Fruit fly (Drosophila melanogaster) whole organism, embryonic: ENCODE data around the gene CG17349.
A peak's percentile ranks its signal among the peaks of the same experiment; 100 is the strongest.

Experiments used
- Awh ChIP-seq: fragments of 200-800 bp; sonication (Bioruptor generic); IDR thresholded peaks from 2 replicates; pipeline ENCODE4, ENCODE4 v1.3.6; 2022; ENCODE audit warnings: missing biosample characterization, missing genetic modification characterization
- CG10147 ChIP-seq: fragments of 200-800 bp; sonication (Bioruptor generic); optimal IDR thresholded peaks from 2 replicates; lab custom pipeline; 2019; ENCODE audit warnings: missing biosample characterization, mild to moderate bottlenecking, missing genetic modification characterization, moderate library complexity
- CG10209 ChIP-seq: fragments of 200-800 bp; sonication (Bioruptor generic); optimal IDR thresholded peaks from 3 replicates; lab custom pipeline; 2017; ENCODE audit warnings: missing biosample characterization, mild to moderate bottlenecking, missing genetic modification characterization, missing genetic modification reagents
- CG11695 ChIP-seq: fragments of 200-800 bp; sonication (Bioruptor generic); IDR thresholded peaks from 3 replicates; pipeline ENCODE4 v1.3.6; 2022; ENCODE audit warnings: missing biosample characterization, missing genetic modification characterization
- CG13894 ChIP-seq: fragments of 200-800 bp; sonication (Bioruptor generic); optimal IDR thresholded peaks from 3 replicates; lab custom pipeline; 2018; ENCODE audit warnings: missing biosample characterization, mild to moderate bottlenecking, missing genetic modification characterization, moderate library complexity
- CG14860 ChIP-seq: fragments of 200-800 bp; sonication (Bioruptor generic); IDR thresholded peaks from 3 replicates; pipeline ENCODE4 v1.3.6; 2022; ENCODE audit warnings: missing biosample characterization, missing genetic modification characterization; ENCODE audit not compliant: partially characterized antibody
- CG14965 ChIP-seq: fragments of 200-800 bp; sonication (Bioruptor generic); optimal IDR thresholded peaks from 2 replicates; lab custom pipeline; 2016; ENCODE audit warnings: missing biosample characterization, missing genetic modification characterization, borderline replicate concordance
- CG18619 ChIP-seq: fragments of 200-800 bp; sonication (Bioruptor generic); optimal IDR thresholded peaks from 3 replicates; lab custom pipeline; 2017; ENCODE audit warnings: missing biosample characterization, mild to moderate bottlenecking, missing genetic modification characterization
- CG31388 ChIP-seq: fragments of 200-800 bp; sonication (Bioruptor generic); optimal IDR thresholded peaks from 2 replicates; lab custom pipeline; 2016; ENCODE audit warnings: missing biosample characterization, missing genetic modification characterization
- CG4730 ChIP-seq: fragments of 200-800 bp; sonication (Bioruptor generic); IDR thresholded peaks from 2 replicates; pipeline ENCODE4 v1.3.6; 2022; ENCODE audit warnings: missing biosample characterization, missing genetic modification characterization
- CG7745 ChIP-seq: fragments of 200-800 bp; sonication (Bioruptor generic); optimal IDR thresholded peaks from 2 replicates; lab custom pipeline; 2018; ENCODE audit warnings: missing biosample characterization, mild to moderate bottlenecking, missing genetic modification characterization, moderate library complexity
- CTCF ChIP-seq: fragments of 200-800 bp; sonication (Bioruptor generic); optimal IDR thresholded peaks from 2 replicates; lab custom pipeline; 2017; ENCODE audit warnings: missing biosample characterization, mild to moderate bottlenecking, missing genetic modification characterization, moderate library complexity
- CoRest ChIP-seq: fragments of 200-800 bp; sonication (Bioruptor generic); optimal IDR thresholded peaks from 3 replicates; lab custom pipeline; 2018; ENCODE audit warnings: missing biosample characterization, mild to moderate bottlenecking, missing genetic modification characterization, moderate library complexity
- D ChIP-seq, 2 experiments: fragments of 200-800 bp in 1 of 2; fragments of >200 bp in 1 of 2; sonication (Bioruptor generic) in 1 of 2; optimal IDR thresholded peaks; 2 replicates in 1 of 2; 3 replicates in 1 of 2; lab custom pipeline; 2017; ENCODE audit warnings: mild to moderate bottlenecking in 1 of 2, missing biosample characterization in 1 of 2, missing genetic modification characterization in 1 of 2, missing genetic modification reagents in 1 of 2
- Dip3 ChIP-seq: fragments of 200-800 bp; sonication (Bioruptor generic); optimal IDR thresholded peaks from 3 replicates; lab custom pipeline; 2016; ENCODE audit warnings: missing biosample characterization, missing genetic modification characterization
- Fer1 ChIP-seq: fragments of 200-800 bp; sonication (Bioruptor generic); optimal IDR thresholded peaks from 2 replicates; lab custom pipeline; 2017; ENCODE audit warnings: missing biosample characterization, mild to moderate bottlenecking, missing genetic modification characterization
- HHEX ChIP-seq: fragments of 200-800 bp; sonication (Bioruptor generic); optimal IDR thresholded peaks from 3 replicates; lab custom pipeline; 2017; ENCODE audit warnings: missing biosample characterization, mild to moderate bottlenecking, missing genetic modification characterization, missing genetic modification reagents
- Hand ChIP-seq: fragments of 200-800 bp; sonication (Bioruptor generic); optimal IDR thresholded peaks from 2 replicates; lab custom pipeline; 2017; ENCODE audit warnings: mild to moderate bottlenecking, missing biosample characterization, missing genetic modification reagents, missing genetic modification characterization
- MBD-R2 ChIP-seq: fragments of 200-800 bp; sonication (Bioruptor generic); IDR thresholded peaks from 2 replicates; pipeline ENCODE4 v1.3.6; 2022; ENCODE audit warnings: missing biosample characterization, missing genetic modification characterization
- Mad ChIP-seq: fragments of 200-800 bp; sonication (Bioruptor generic); optimal IDR thresholded peaks from 2 replicates; lab custom pipeline; 2016; ENCODE audit warnings: missing biosample characterization, missing genetic modification characterization
- Neu2 ChIP-seq: fragments of 200-800 bp; sonication (Bioruptor generic); optimal IDR thresholded peaks from 3 replicates; lab custom pipeline; 2016; ENCODE audit warnings: missing biosample characterization, missing genetic modification characterization, borderline replicate concordance
- Six4 ChIP-seq: fragments of 200-800 bp; sonication (Bioruptor generic); optimal IDR thresholded peaks from 2 replicates; lab custom pipeline; 2016; ENCODE audit warnings: missing biosample characterization, missing genetic modification characterization
- Sox100B ChIP-seq: fragments of 200-800 bp; sonication (Bioruptor generic); optimal IDR thresholded peaks from 3 replicates; lab custom pipeline; 2018; ENCODE audit warnings: missing biosample characterization, mild to moderate bottlenecking, missing genetic modification characterization
- Sry-β ChIP-seq: fragments of 200-800 bp; sonication (Bioruptor generic); optimal IDR thresholded peaks from 2 replicates; lab custom pipeline; 2018; ENCODE audit warnings: missing biosample characterization, mild to moderate bottlenecking, missing genetic modification characterization, moderate library complexity
- Usf ChIP-seq: fragments of 200-800 bp; sonication (Bioruptor generic); optimal IDR thresholded peaks from 2 replicates; lab custom pipeline; 2017; ENCODE audit warnings: missing genotype, missing biosample characterization, missing genetic modification characterization
- Vsx1 ChIP-seq: fragments of 200-800 bp; sonication (Bioruptor generic); optimal IDR thresholded peaks from 2 replicates; lab custom pipeline; 2017; ENCODE audit warnings: missing biosample characterization, mild to moderate bottlenecking, missing genetic modification characterization, missing genetic modification reagents
- ac ChIP-seq: fragments of 200-800 bp; sonication (Bioruptor generic); optimal IDR thresholded peaks from 3 replicates; lab custom pipeline; 2017; ENCODE audit warnings: missing biosample characterization, mild to moderate bottlenecking, missing genetic modification characterization
- ara ChIP-seq: fragments of 200-800 bp; sonication (Bioruptor generic); IDR thresholded peaks from 2 replicates; pipeline ENCODE4 v1.3.6; 2022; ENCODE audit warnings: missing biosample characterization, missing genetic modification characterization
- ash1 ChIP-seq: fragments of 200-800 bp; sonication (Bioruptor generic); optimal IDR thresholded peaks from 2 replicates; lab custom pipeline; 2018; ENCODE audit warnings: missing biosample characterization, mild to moderate bottlenecking, missing genetic modification characterization
- bsh ChIP-seq, 2 experiments: fragments of 200-800 bp; sonication (Bioruptor generic); optimal IDR thresholded peaks; 2 replicates each; lab custom pipeline; 2017 to 2018; ENCODE audit warnings: mild to moderate bottlenecking in 2 of 2, missing biosample characterization in 2 of 2, missing genetic modification characterization in 2 of 2, moderate library complexity in 1 of 2
- emc ChIP-seq: fragments of 200-800 bp; sonication (Bioruptor generic); optimal IDR thresholded peaks from 2 replicates; lab custom pipeline; 2016; ENCODE audit warnings: missing biosample characterization, missing genetic modification characterization
- fd96Cb ChIP-seq: fragments of 200-800 bp; sonication (Bioruptor generic); optimal IDR thresholded peaks from 2 replicates; lab custom pipeline; 2018; ENCODE audit warnings: missing biosample characterization, mild to moderate bottlenecking, missing genetic modification characterization, moderate library complexity
- grau ChIP-seq: fragments of 200-800 bp; optimal IDR thresholded peaks from 3 replicates; lab custom pipeline; 2019; ENCODE audit warnings: missing biosample characterization, mild to moderate bottlenecking, missing genetic modification characterization, moderate library complexity
- ham ChIP-seq: fragments of 200-800 bp; sonication (Bioruptor generic); IDR thresholded peaks from 2 replicates; pipeline ENCODE4 v1.3.6; 2022; ENCODE audit warnings: missing biosample characterization, missing genetic modification characterization
- hb ChIP-seq: fragments of 200-800 bp; sonication (Bioruptor generic); IDR thresholded peaks from 3 replicates; pipeline ENCODE4 v1.3.6; 2022; ENCODE audit warnings: missing biosample characterization, missing genetic modification characterization; ENCODE audit not compliant: partially characterized antibody
- hbn ChIP-seq: fragments of 200-800 bp; sonication (Bioruptor generic); IDR thresholded peaks from 2 replicates; pipeline ENCODE4 v1.3.6; 2022; ENCODE audit warnings: missing biosample characterization, missing genetic modification characterization; ENCODE audit not compliant: partially characterized antibody
- her ChIP-seq: fragments of 200-800 bp; sonication (Bioruptor generic); optimal IDR thresholded peaks from 2 replicates; lab custom pipeline; 2016; ENCODE audit warnings: missing biosample characterization, missing genetic modification characterization
- kah ChIP-seq: fragments of 200-800 bp; sonication (Bioruptor generic); optimal IDR thresholded peaks from 2 replicates; lab custom pipeline; 2018; ENCODE audit warnings: missing biosample characterization, mild to moderate bottlenecking, missing genetic modification characterization
- pho ChIP-seq: fragments of 200-800 bp; sonication (Bioruptor generic); optimal IDR thresholded peaks from 2 replicates; lab custom pipeline; 2016; ENCODE audit warnings: missing biosample characterization, missing genetic modification characterization
- phol ChIP-seq: fragments of 200-800 bp; sonication (Bioruptor generic); optimal IDR thresholded peaks from 3 replicates; lab custom pipeline; 2018; ENCODE audit warnings: missing biosample characterization, mild to moderate bottlenecking, missing genetic modification characterization, moderate library complexity
- rib ChIP-seq: fragments of 200-800 bp; sonication (Bioruptor generic); IDR thresholded peaks from 2 replicates; pipeline ENCODE4 v1.3.6; 2022; ENCODE audit warnings: missing biosample characterization, missing genetic modification characterization
- sd ChIP-seq: fragments of 200-800 bp; sonication (Bioruptor generic); optimal IDR thresholded peaks from 3 replicates; lab custom pipeline; 2018; ENCODE audit warnings: missing biosample characterization, mild to moderate bottlenecking, missing genetic modification characterization, moderate library complexity
- seq ChIP-seq: fragments of 200-800 bp; sonication (Bioruptor generic); IDR thresholded peaks from 2 replicates; pipeline ENCODE4 v1.3.6; 2022; ENCODE audit warnings: missing biosample characterization, missing genetic modification characterization
- sim ChIP-seq: fragments of 200-800 bp; sonication (Bioruptor generic); IDR thresholded peaks from 2 replicates; pipeline ENCODE4 v1.3.6; 2022; ENCODE audit warnings: missing biosample characterization, missing genetic modification characterization
- tup ChIP-seq: fragments of 200-800 bp; sonication (Bioruptor generic); optimal IDR thresholded peaks from 2 replicates; lab custom pipeline; 2016; ENCODE audit warnings: missing biosample characterization, mild to moderate bottlenecking, missing genetic modification characterization, moderate library complexity
- twi ChIP-seq: fragments of 200-800 bp; optimal IDR thresholded peaks from 2 replicates; lab custom pipeline; 2019; ENCODE audit warnings: missing biosample characterization, mild to moderate bottlenecking, missing genetic modification characterization, moderate library complexity
- unpg ChIP-seq: fragments of 200-800 bp; sonication (Bioruptor generic); optimal IDR thresholded peaks from 3 replicates; lab custom pipeline; 2018; ENCODE audit warnings: missing biosample characterization, mild to moderate bottlenecking, missing genetic modification characterization, moderate library complexity
- usp ChIP-seq: fragments of >200 bp; optimal IDR thresholded peaks from 2 replicates; lab custom pipeline; 2017; ENCODE audit warnings: missing biosample characterization, missing genetic modification characterization
- zf30C ChIP-seq: fragments of 200-800 bp; sonication (Bioruptor generic); optimal IDR thresholded peaks from 3 replicates; lab custom pipeline; 2018; ENCODE audit warnings: missing biosample characterization, mild to moderate bottlenecking, missing genetic modification characterization
- zfh1 ChIP-seq: fragments of 200-800 bp; sonication (Bioruptor generic); IDR thresholded peaks from 3 replicates; pipeline ENCODE4 v1.3.6; 2022; ENCODE audit warnings: missing biosample characterization, missing genetic modification characterization

Gene CG17349

DNA sequence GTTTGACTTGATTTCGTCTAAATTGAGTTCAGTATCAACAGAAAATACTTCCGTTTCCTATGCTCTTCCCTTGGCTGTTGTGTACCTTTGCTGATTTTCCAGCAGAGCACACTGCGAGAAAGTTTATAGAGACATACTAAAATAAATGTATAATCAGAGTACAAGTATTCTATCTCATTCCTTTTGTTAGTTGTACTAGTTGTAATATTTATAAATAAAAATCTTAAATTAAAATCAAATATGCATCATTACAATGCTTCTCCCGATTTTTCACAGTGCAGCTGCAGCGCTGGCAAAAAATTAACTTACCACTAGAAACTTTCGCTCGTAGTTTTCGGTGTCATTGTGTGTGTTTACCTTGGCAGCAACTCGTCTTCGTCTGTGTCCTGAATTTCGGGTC, 35.2 kb upstream of the CG17349 start (continued):
- TF ChIP-seq Hand, result peak; percentile 44
- TF ChIP-seq CG10147, result no peak
- TF ChIP-seq rib (GFP tag; lab: Robert Waterston, UW), result no peak
- no peak for TF ChIP-seq ham (GFP tag; lab: Robert Waterston, UW)
- TF ChIP-seq usp, result no peak
- TF ChIP-seq Awh (GFP tag; lab: Robert Waterston, UW), result no peak; the same call in 1 of the 2 replicates
- no peak for TF ChIP-seq tup (GFP tag; lab: Kevin White, UChicago)
- peak; percentile 57 for TF ChIP-seq unpg (GFP tag; lab: Kevin White, UChicago)
- no peak for TF ChIP-seq CG14965
- no peak for TF ChIP-seq Vsx1 (GFP tag; lab: Kevin White, UChicago)
- TF ChIP-seq pho (GFP tag; lab: Kevin White, UChicago), result peak; percentile 13
- TF ChIP-seq sim, result no peak
- TF ChIP-seq zf30C (GFP tag; lab: Kevin White, UChicago), result peak; percentile 46
- TF ChIP-seq CoRest (tag; lab: Kevin White, UChicago), result peak; percentile 65
- TF ChIP-seq fd96Cb (tag; lab: Kevin White, UChicago), result peak; percentile 62
- TF ChIP-seq CG18619 (GFP tag; lab: Kevin White, UChicago), result peak; percentile 36
- no peak for TF ChIP-seq emc (GFP tag; lab: Kevin White, UChicago)
- TF ChIP-seq seq (GFP tag; lab: Robert Waterston, UW), result 0 out of 2 replicates have a peak, but pooled peaks have one; percentile 8
- peak; percentile 40 for TF ChIP-seq twi (tag; lab: Kevin White, UChicago)
- TF ChIP-seq ash1 (GFP tag; lab: Kevin White, UChicago), result no peak
- TF ChIP-seq hb (GFP tag; lab: Robert Waterston, UW), result no peak
- TF ChIP-seq Mad (GFP tag; lab: Kevin White, UChicago), result peak; percentile 47
- no peak for TF ChIP-seq Dip3
- peak in 1 of 2 experiments; percentile 60 for TF ChIP-seq bsh (GFP tag; optimal IDR thresholded peaks at IDR 0.05; lab: Kevin White, UChicago)
- TF ChIP-seq hbn (GFP tag; lab: Robert Waterston, UW), result no peak
- TF ChIP-seq sd (tag; lab: Kevin White, UChicago), result no peak
- TF ChIP-seq HHEX (GFP tag; lab: Kevin White, UChicago), result peak; percentile 41
- TF ChIP-seq Sox100B (GFP tag; lab: Kevin White, UChicago), result peak; percentile 52
- peak; percentile 66 for TF ChIP-seq Fer1 (GFP tag; lab: Kevin White, UChicago)
- peak; percentile 76 for TF ChIP-seq phol (tag; lab: Kevin White, UChicago)
- TF ChIP-seq Six4 (GFP tag; lab: Kevin White, UChicago), result peak; percentile 54
- peak; percentile 67 for TF ChIP-seq grau
- no peak for TF ChIP-seq her (GFP tag; lab: Kevin White, UChicago)
- no peak for TF ChIP-seq CG7745 (tag; lab: Kevin White, UChicago)
- no peak for TF ChIP-seq D (optimal IDR thresholded peaks at IDR 0.05; lab: Kevin White, UChicago)
- peak; percentile 47 for TF ChIP-seq D (GFP tag; optimal IDR thresholded peaks at IDR 0.05; lab: Kevin White, UChicago)
- peak; percentile 28 for TF ChIP-seq Usf (GFP tag; lab: Kevin White, UChicago)
- TF ChIP-seq ara, result peak; percentile 76
- TF ChIP-seq CG13894 (tag; lab: Kevin White, UChicago), result no peak
- TF ChIP-seq CG14860 (GFP tag; lab: Robert Waterston, UW), result no peak
- no peak for TF ChIP-seq Neu2
- TF ChIP-seq CG11695 (GFP tag; lab: Robert Waterston, UW), result 0 out of 3 replicates have a peak, but pooled peaks have one; percentile 46
- peak; percentile 27 for TF ChIP-seq ac (GFP tag; lab: Kevin White, UChicago)
- peak; percentile 50 for TF ChIP-seq CG10209 (GFP tag; lab: Kevin White, UChicago)
- no peak for TF ChIP-seq CG4730 (GFP tag; lab: Robert Waterston, UW)
- peak; percentile 77 for TF ChIP-seq zfh1 (GFP tag; lab: Robert Waterston, UW)
- no peak for TF ChIP-seq CTCF
- no peak for TF ChIP-seq Sry-β (GFP tag; lab: Kevin White, UChicago)
- no peak for TF ChIP-seq kah
- no peak for TF ChIP-seq CG31388
- TF ChIP-seq MBD-R2, result no peak
